Worm (Caenorhabditis elegans) whole organism, L2 larva: Measurements from ENCODE around the gene K01A12.2.

Experiments
- C34F6.9 ChIP-seq: fragments of 150-350 bp; optimal IDR thresholded peaks from 2 replicates; lab custom pipeline; 2014; ENCODE audit warnings: missing biosample characterization, missing genetic modification characterization
- F13H6.1 ChIP-seq: sonication (generic microtip); optimal IDR thresholded peaks from 2 replicates; lab custom pipeline; 2016; ENCODE audit warnings: missing genetic modification characterization, missing compliant biosample characterization
- Y55F3AM.14 ChIP-seq: fragments of 200-800 bp; sonication (Bioruptor generic); optimal IDR thresholded peaks from 2 replicates; lab custom pipeline; 2018; ENCODE audit warnings: mild to moderate bottlenecking, missing genetic modification characterization, missing compliant biosample characterization
- ZK546.5 ChIP-seq: sonication (generic microtip); optimal IDR thresholded peaks from 2 replicates; lab custom pipeline; 2017; ENCODE audit warnings: missing biosample characterization, missing genetic modification characterization
- alr-1 ChIP-seq: fragments of 150-350 bp; optimal IDR thresholded peaks from 2 replicates; lab custom pipeline; 2014; ENCODE audit warnings: missing biosample characterization, missing genetic modification characterization
- aly-2 ChIP-seq: fragments of 150-350 bp; optimal IDR thresholded peaks from 2 replicates; lab custom pipeline; 2014; ENCODE audit warnings: missing biosample characterization, missing genetic modification characterization
- ceh-16 ChIP-seq: fragments of 150-350 bp; optimal IDR thresholded peaks from 2 replicates; lab custom pipeline; 2014; ENCODE audit warnings: missing biosample characterization, missing genetic modification characterization
- crh-2 ChIP-seq: sonication (generic microtip); optimal IDR thresholded peaks from 2 replicates; lab custom pipeline; 2017; ENCODE audit warnings: missing biosample characterization, missing genetic modification characterization
- dmd-4 ChIP-seq: sonication (generic microtip); optimal IDR thresholded peaks from 2 replicates; lab custom pipeline; 2017; ENCODE audit warnings: missing biosample characterization, missing genetic modification characterization
- egl-27 ChIP-seq: sonication (generic microtip); optimal IDR thresholded peaks from 3 replicates; lab custom pipeline; 2017; ENCODE audit warnings: missing biosample characterization, missing genetic modification reagents, missing genetic modification characterization
- elt-1 ChIP-seq: fragments of 150-350 bp; optimal IDR thresholded peaks from 2 replicates; lab custom pipeline; 2014; ENCODE audit warnings: missing biosample characterization, missing genetic modification characterization
- fos-1 ChIP-seq: fragments of 150-350 bp; optimal IDR thresholded peaks from 2 replicates; lab custom pipeline; 2014; ENCODE audit warnings: missing biosample characterization, missing genetic modification characterization
- lin-11 ChIP-seq: fragments of 150-350 bp; sonication (generic microtip); optimal IDR thresholded peaks from 2 replicates; lab custom pipeline; 2014; ENCODE audit warnings: missing biosample characterization, missing genetic modification characterization, inconsistent platforms, mixed read lengths
- lin-39 ChIP-seq: fragments of 150-350 bp; optimal IDR thresholded peaks from 2 replicates; lab custom pipeline; 2014; ENCODE audit warnings: missing biosample characterization, missing genetic modification reagents, missing genetic modification characterization
- lsy-2 ChIP-seq, 2 experiments: fragments of 150-350 bp in 1 of 2; sonication (generic microtip) in 1 of 2; optimal IDR thresholded peaks; 2 replicates each; lab custom pipeline; 2014 to 2017; ENCODE audit warnings: missing biosample characterization in 2 of 2, missing genetic modification characterization in 2 of 2
- mab-5 ChIP-seq: fragments of 150-350 bp; optimal IDR thresholded peaks from 2 replicates; lab custom pipeline; 2014; ENCODE audit warnings: missing biosample characterization, missing genetic modification characterization
- nhr-10 ChIP-seq: sonication (generic microtip); optimal IDR thresholded peaks from 2 replicates; lab custom pipeline; 2017; ENCODE audit warnings: missing biosample characterization, missing genetic modification characterization
- nhr-11 ChIP-seq: fragments of 150-350 bp; optimal IDR thresholded peaks from 2 replicates; lab custom pipeline; 2014; ENCODE audit warnings: missing biosample characterization, missing genetic modification characterization
- nhr-12 ChIP-seq: fragments of 150-350 bp; optimal IDR thresholded peaks from 2 replicates; lab custom pipeline; 2014; ENCODE audit warnings: missing biosample characterization, missing genetic modification characterization
- nhr-129 ChIP-seq: fragments of 150-350 bp; optimal IDR thresholded peaks from 2 replicates; lab custom pipeline; 2014; ENCODE audit warnings: missing biosample characterization, missing genetic modification characterization
- nhr-21 ChIP-seq: fragments of 150-350 bp; optimal IDR thresholded peaks from 2 replicates; lab custom pipeline; 2014; ENCODE audit warnings: missing biosample characterization, missing genetic modification characterization
- nhr-23 ChIP-seq: fragments of 150-350 bp; optimal IDR thresholded peaks from 2 replicates; lab custom pipeline; 2014; ENCODE audit warnings: missing biosample characterization, missing genetic modification reagents, missing genetic modification characterization
- nhr-237 ChIP-seq: fragments of 150-350 bp; optimal IDR thresholded peaks from 2 replicates; lab custom pipeline; 2014; ENCODE audit warnings: missing biosample characterization, missing genetic modification characterization
- nhr-25 ChIP-seq: fragments of 150-350 bp; sonication (generic microtip); optimal IDR thresholded peaks from 3 replicates; lab custom pipeline; 2014; ENCODE audit warnings: missing biosample characterization, missing genetic modification characterization
- nhr-77 ChIP-seq: fragments of 150-350 bp; optimal IDR thresholded peaks from 2 replicates; lab custom pipeline; 2014; ENCODE audit warnings: missing biosample characterization, missing genetic modification characterization
- sem-4 ChIP-seq: fragments of 150-350 bp; optimal IDR thresholded peaks from 2 replicates; lab custom pipeline; 2014; ENCODE audit warnings: missing biosample characterization, missing genetic modification reagents, missing genetic modification characterization
- skn-1 ChIP-seq: sonication (generic microtip); optimal IDR thresholded peaks from 2 replicates; lab custom pipeline; 2017; ENCODE audit warnings: missing biosample characterization, missing genetic modification characterization
- sma-3 ChIP-seq: sonication (generic microtip); optimal IDR thresholded peaks from 2 replicates; lab custom pipeline; 2016; ENCODE audit warnings: missing genetic modification reagents, missing genetic modification characterization, missing compliant biosample characterization
- sma-9 ChIP-seq, 2 experiments: fragments of 150-350 bp in 1 of 2; sonication (generic microtip) in 1 of 2; optimal IDR thresholded peaks; 2 replicates each; lab custom pipeline; 2014 to 2016; ENCODE audit warnings: missing genetic modification characterization in 2 of 2, mild to moderate bottlenecking in 1 of 2, missing biosample characterization in 1 of 2, missing compliant biosample characterization in 1 of 2, missing genetic modification reagents in 1 of 2, moderate library complexity in 1 of 2
- snpc-4 ChIP-seq: fragments of 150-350 bp; optimal IDR thresholded peaks from 2 replicates; lab custom pipeline; 2014; ENCODE audit warnings: missing biosample characterization, missing genetic modification characterization
- unc-39 ChIP-seq: fragments of 150-350 bp; optimal IDR thresholded peaks from 2 replicates; lab custom pipeline; 2014; ENCODE audit warnings: missing biosample characterization, missing genetic modification characterization
- unc-55 ChIP-seq: fragments of 150-350 bp; sonication (generic microtip); optimal IDR thresholded peaks from 3 replicates; lab custom pipeline; 2014; ENCODE audit warnings: missing biosample characterization, missing genetic modification reagents, missing genetic modification characterization
- zag-1 ChIP-seq: fragments of 150-350 bp; optimal IDR thresholded peaks from 2 replicates; lab custom pipeline; 2014; ENCODE audit warnings: missing biosample characterization, missing genetic modification characterization
- ztf-1 ChIP-seq: fragments of 200-800 bp; sonication (Bioruptor generic); conservative IDR thresholded peaks from 2 replicates; pipeline ENCODE4 v1.3.6; 2022; ENCODE audit warnings: missing genetic modification characterization, missing compliant biosample characterization

K01A12.2 gene

ce11 chrX:8598491-8598890 is 14.7 kb upstream of the K01A12.2 start:
- TF ChIP-seq nhr-11 (tag; lab: Kevin White, UChicago) (no peak), lin-11 (tag; lab: Kevin White, UChicago) (no peak), snpc-4 (tag; lab: Kevin White, UChicago) (no peak), ZK546.5 (no peak), nhr-10 (tag; lab: Kevin White, UChicago) (no peak), sma-9 (GFP tag; optimal IDR thresholded peaks at IDR 0.05; lab: Kevin White, UChicago) (no peak), sma-9 (tag; optimal IDR thresholded peaks at IDR 0.05; lab: Kevin White, UChicago) (no peak), zag-1 (tag; lab: Kevin White, UChicago) (no peak), sem-4 (tag; lab: Kevin White, UChicago) (no peak), mab-5 (no peak), Y55F3AM.14 (GFP tag; lab: Kevin White, UChicago) (no peak)
- TF ChIP-seq, all 48 proteins: peak for 0

- no peak for TF ChIP-seq snpc-4 (tag; lab: Kevin White, UChicago)
- TF ChIP-seq ztf-1 (GFP tag; lab: Robert Waterston, UW), result no peak
- no peak for TF ChIP-seq nhr-21 (tag; lab: Kevin White, UChicago)
- no peak for TF ChIP-seq crh-2 (tag; lab: Kevin White, UChicago)
- TF ChIP-seq alr-1, result no peak
- no peak for TF ChIP-seq lsy-2 (tag; optimal IDR thresholded peaks at IDR 0.05; lab: Kevin White, UChicago)
- no peak for TF ChIP-seq nhr-25 (tag; lab: Kevin White, UChicago)
- no peak for TF ChIP-seq nhr-237
- TF ChIP-seq ZK546.5, result no peak
- no peak for TF ChIP-seq sma-9 (GFP tag; optimal IDR thresholded peaks at IDR 0.05; lab: Kevin White, UChicago)
- TF ChIP-seq sma-9 (tag; optimal IDR thresholded peaks at IDR 0.05; lab: Kevin White, UChicago), result no peak
- no peak for TF ChIP-seq Y55F3AM.14 (GFP tag; lab: Kevin White, UChicago)
- TF ChIP-seq unc-55 (GFP tag; lab: Kevin White, UChicago), result no peak
- TF ChIP-seq sma-3, result no peak
These were observed 13.4 kb upstream of the K01A12.2 start for ce11 chrX:8599725-8600124.

- TF ChIP-seq elt-1 (tag; lab: Kevin White, UChicago) (no peak), Y55F3AM.14 (GFP tag; lab: Kevin White, UChicago) (no peak), egl-27 (tag; lab: Kevin White, UChicago) (no peak), nhr-12 (tag; lab: Kevin White, UChicago) (no peak), aly-2 (tag; lab: Kevin White, UChicago) (no peak), fos-1 (no peak), alr-1 (no peak), nhr-77 (tag; lab: Kevin White, UChicago) (no peak), C34F6.9 (no peak), zag-1 (tag; lab: Kevin White, UChicago) (no peak), nhr-129 (no peak), F13H6.1 (tag; lab: Kevin White, UChicago) (no peak), dmd-4 (tag; lab: Kevin White, UChicago) (no peak), crh-2 (tag; lab: Kevin White, UChicago) (no peak), snpc-4 (tag; lab: Kevin White, UChicago) (no peak), ceh-16 (tag; lab: Kevin White, UChicago) (no peak), lin-39 (no peak)
These were observed 11.9 kb upstream of the K01A12.2 start, which contains the start of gene F18E9.1 for ce11 chrX:8601235-8601634. Gene F18E9.1, plus strand, starts transcription at chrX:8601535.

DNA sequence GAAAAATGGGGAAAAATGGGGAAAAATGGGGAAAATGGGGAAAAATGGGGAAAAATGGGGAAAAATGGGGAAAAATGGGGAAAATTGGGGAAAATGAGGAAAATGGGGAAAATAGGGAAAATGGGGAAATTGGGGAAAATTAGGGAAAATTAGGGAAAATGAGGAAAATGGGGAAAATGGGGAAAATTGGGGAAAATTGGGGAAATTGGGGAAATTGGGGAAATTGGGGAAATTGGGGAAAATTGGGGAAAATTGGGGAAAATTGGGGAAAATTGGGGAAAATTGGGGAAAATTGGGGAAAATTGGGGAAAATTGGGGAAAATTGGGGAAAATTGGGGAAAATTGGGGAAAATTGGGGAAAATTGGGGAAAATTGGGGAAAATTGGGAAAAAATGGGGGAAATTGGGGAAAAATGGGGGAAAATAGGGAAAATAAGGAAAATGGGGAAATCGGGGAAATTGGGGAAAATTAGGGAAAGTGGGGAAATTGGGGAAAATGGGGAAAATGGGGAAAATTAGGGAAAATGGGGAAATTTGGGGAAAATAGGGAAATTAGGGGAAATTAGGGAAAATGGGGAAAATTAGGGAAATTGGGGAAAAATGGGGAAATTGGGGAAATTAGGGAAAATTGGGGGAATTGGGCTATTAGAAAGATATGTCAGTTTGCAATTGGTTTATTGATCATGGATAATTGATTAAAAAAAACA is 10.3 kb upstream of the K01A12.2 start:
- TF ChIP-seq ztf-1 (GFP tag; lab: Robert Waterston, UW), result no peak

ce11 chrX:8604160-8604559 is 9.0 kb upstream of the K01A12.2 start:
- TF ChIP-seq nhr-11 (tag; lab: Kevin White, UChicago) (no peak), nhr-23 (tag; lab: Kevin White, UChicago) (no peak), aly-2 (tag; lab: Kevin White, UChicago) (no peak), skn-1 (tag; lab: Kevin White, UChicago) (no peak), fos-1 (peak; percentile 45), crh-2 (tag; lab: Kevin White, UChicago) (no peak), alr-1 (no peak), sma-9 (GFP tag; optimal IDR thresholded peaks at IDR 0.05; lab: Kevin White, UChicago) (peak; percentile 16), sma-9 (tag; optimal IDR thresholded peaks at IDR 0.05; lab: Kevin White, UChicago) (no peak), lin-11 (tag; lab: Kevin White, UChicago) (no peak), nhr-25 (tag; lab: Kevin White, UChicago) (no peak), unc-39 (tag; lab: Kevin White, UChicago) (no peak), ZK546.5 (no peak), Y55F3AM.14 (GFP tag; lab: Kevin White, UChicago) (no peak), nhr-237 (no peak)
